Worm (Caenorhabditis elegans): ENCODE results near the gene glb-1.

DNA sequence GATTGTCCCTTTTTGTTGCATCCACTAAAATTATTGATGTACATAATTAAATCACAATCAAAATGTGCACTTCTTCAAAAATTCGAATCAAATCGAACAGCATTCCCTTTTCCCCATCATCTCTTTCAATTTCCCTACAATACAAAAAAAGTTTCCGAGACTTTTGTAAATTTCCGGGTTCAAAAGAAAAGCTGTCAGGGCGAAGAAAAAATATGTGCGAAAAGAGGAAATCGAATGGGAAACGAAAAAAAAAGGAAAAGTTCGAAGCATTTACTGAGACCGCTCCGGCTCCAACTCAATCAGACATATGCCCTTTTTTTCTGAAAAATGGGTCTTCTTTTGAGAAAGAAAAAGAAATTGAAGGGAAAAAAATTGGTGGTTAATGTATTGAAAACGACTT lies 26.1 kb upstream of the glb-1 start:
- TF ChIP-seq mdl-1 (tag; optimal IDR thresholded peaks at IDR 0.05) (no peak), ztf-11 (tag; optimal IDR thresholded peaks at IDR 0.05) (no peak), nhr-28 (tag; optimal IDR thresholded peaks at IDR 0.05) (no peak), skn-1 (tag; optimal IDR thresholded peaks at IDR 0.05) (no peak)

Data from whole organism, L3 larva.